Fruit fly (Drosophila melanogaster) whole organism, prepupa: ENCODE results near the gene Fuca.

ENCODE experiments used
- CG11294 ChIP-seq: fragments of 200-800 bp; sonication (Bioruptor generic); IDR thresholded peaks from 2 replicates; pipeline ENCODE4 v1.3.6; 2022; ENCODE audit warnings: missing biosample characterization, missing genetic modification characterization
- CG34406 ChIP-seq: fragments of 200-800 bp; sonication (Bioruptor generic); optimal IDR thresholded peaks from 3 replicates; lab custom pipeline; 2016; ENCODE audit warnings: missing biosample characterization, missing genetic modification characterization
- CG6808 ChIP-seq: fragments of 200-800 bp; sonication (Bioruptor generic); optimal IDR thresholded peaks from 3 replicates; lab custom pipeline; 2017; ENCODE audit warnings: missing biosample characterization, missing genetic modification characterization, mild to moderate bottlenecking, moderate library complexity, missing genetic modification reagents
- Gug ChIP-seq: fragments of 200-800 bp; sonication (Bioruptor generic); IDR thresholded peaks from 2 replicates; pipeline ENCODE4 v1.3.6; 2022; ENCODE audit warnings: missing biosample characterization, missing genetic modification characterization
- Hr39 ChIP-seq: fragments of 200-800 bp; sonication (Bioruptor generic); optimal IDR thresholded peaks from 2 replicates; lab custom pipeline; 2016; ENCODE audit warnings: missing biosample characterization, missing genetic modification characterization
- Hr4 ChIP-seq: fragments of 200-800 bp; sonication (Bioruptor generic); optimal IDR thresholded peaks from 3 replicates; lab custom pipeline; 2016; ENCODE audit warnings: missing biosample characterization, missing genetic modification characterization
- Sox102F ChIP-seq: fragments of 200-800 bp; sonication (Bioruptor generic); optimal IDR thresholded peaks from 2 replicates; lab custom pipeline; 2016; ENCODE audit warnings: missing biosample characterization, mild to moderate bottlenecking, missing genetic modification characterization
- Sox14 ChIP-seq: fragments of 200-800 bp; sonication (Bioruptor generic); optimal IDR thresholded peaks from 3 replicates; lab custom pipeline; 2016; ENCODE audit warnings: missing biosample characterization, missing genetic modification characterization
- pdm3 ChIP-seq: fragments of 200-800 bp; sonication (Bioruptor generic); optimal IDR thresholded peaks from 3 replicates; lab custom pipeline; 2016; ENCODE audit warnings: missing biosample characterization, missing genetic modification characterization
- svp ChIP-seq: fragments of 200-800 bp; sonication (Bioruptor generic); peaks from one replicate; lab custom pipeline; 2016; ENCODE audit warnings: missing biosample characterization, missing genetic modification characterization
- vri ChIP-seq: fragments of 200-800 bp; sonication (Bioruptor generic); optimal IDR thresholded peaks from 3 replicates; lab custom pipeline; 2016; ENCODE audit warnings: missing biosample characterization, mild to moderate bottlenecking, missing genetic modification characterization

dm6 chr3L:11550359-11551056 is 28.0 kb upstream of the Fuca start:
- no peak for TF ChIP-seq Sox14 (GFP tag; lab: Kevin White, UChicago)
- TF ChIP-seq CG34406 (GFP tag; lab: Kevin White, UChicago), result no peak
- TF ChIP-seq vri, result no peak
- no peak for TF ChIP-seq CG11294
- no peak for TF ChIP-seq CG6808
- no peak for TF ChIP-seq svp (GFP tag; lab: Kevin White, UChicago)
- TF ChIP-seq Hr4 (GFP tag; lab: Kevin White, UChicago), result no peak
- no peak for TF ChIP-seq Gug
- TF ChIP-seq pdm3 (GFP tag; lab: Kevin White, UChicago), result no peak
- TF ChIP-seq Hr39 (GFP tag; lab: Kevin White, UChicago), result no peak
- TF ChIP-seq Sox102F (GFP tag; lab: Kevin White, UChicago), result no peak
